Fruit fly (Drosophila melanogaster): ENCODE results near the gene CG32221.

CG32221 gene

DNA sequence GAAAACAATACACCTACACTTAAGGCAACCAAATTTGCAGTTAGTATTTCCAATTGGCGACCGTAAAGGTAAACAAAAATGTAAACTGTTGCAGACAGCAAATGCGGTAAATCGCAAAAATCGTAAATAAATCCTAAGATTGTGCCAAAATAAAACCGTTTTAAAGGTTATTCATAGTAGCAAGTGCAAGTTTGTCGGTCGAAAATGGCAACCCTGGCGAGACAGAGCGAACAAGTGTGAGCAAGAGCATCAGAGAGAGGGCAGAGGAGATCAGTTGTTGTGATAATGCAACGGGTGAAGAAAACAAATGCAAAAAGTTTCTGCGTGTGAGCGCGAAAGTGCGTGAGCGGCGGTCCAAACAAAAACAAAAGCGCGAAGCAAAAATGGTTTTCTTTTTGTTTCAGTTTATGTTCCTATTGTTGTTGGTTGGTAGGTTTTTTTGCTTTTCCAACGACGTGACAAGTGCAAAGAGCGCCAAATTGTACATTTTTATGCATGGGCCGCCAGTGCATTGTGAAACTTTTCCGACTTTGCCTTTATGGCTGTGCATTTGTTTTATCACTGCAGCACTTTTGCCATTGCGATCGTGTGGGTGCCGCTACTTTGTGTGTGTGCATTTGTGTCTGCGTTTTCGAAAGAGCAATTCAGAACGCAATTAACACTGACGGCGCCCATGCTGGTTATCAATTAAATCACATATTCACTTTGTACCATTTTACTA lies 41.6 kb upstream of the CG32221 start:
- TF ChIP-seq Clk (GFP tag; optimal IDR thresholded peaks at IDR 0.05) (no peak), cic (GFP tag; optimal IDR thresholded peaks at IDR 0.05) (no peak), CG14711 (tag; optimal IDR thresholded peaks at IDR 0.05) (peak; percentile 91), CG12768 (GFP tag; optimal IDR thresholded peaks at IDR 0.05) (peak; percentile 65), tj (GFP tag; optimal IDR thresholded peaks at IDR 0.05) (peak; percentile 58), bab1 (GFP tag; optimal IDR thresholded peaks at IDR 0.05) (no peak), pad (GFP tag; optimal IDR thresholded peaks at IDR 0.05) (no peak)

DNA sequence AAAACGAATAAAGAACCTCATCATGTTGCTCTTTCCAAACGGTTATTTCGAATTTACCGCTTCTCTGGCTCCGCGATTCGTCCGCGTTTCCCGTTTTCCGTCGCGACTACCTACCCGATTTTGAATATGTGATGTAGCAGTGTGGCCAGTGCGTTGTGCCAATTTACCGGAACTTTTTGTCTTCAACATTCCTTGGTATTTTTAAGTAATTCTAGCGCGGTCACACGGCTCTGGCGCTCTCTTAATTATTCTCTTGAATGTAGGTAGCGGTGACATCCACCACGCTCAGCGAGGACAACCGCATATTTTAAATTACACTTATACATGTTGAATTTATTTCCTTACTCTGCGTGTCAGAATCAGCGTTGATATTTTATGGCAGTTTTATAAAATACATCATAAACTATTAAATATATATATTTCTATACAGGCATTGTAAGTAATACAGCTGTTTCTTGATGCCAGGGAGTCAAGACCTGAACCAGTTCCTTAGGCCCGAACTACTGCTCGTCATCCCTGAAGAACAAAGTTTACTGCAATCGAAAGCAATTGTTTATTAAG lies 41.0 kb upstream of the CG32221 start, which contains the start of the genes CG42637, Gyc76C and SREBP:
CG42637 (minus strand) TSS at position 132 of the 561 bp plus-strand sequence.
Gyc76C (minus strand) TSS at position 132 of the 561 bp plus-strand sequence.
SREBP (plus strand) TSS at position 498 of the 561 bp plus-strand sequence.
- TF ChIP-seq CG14711 (tag; optimal IDR thresholded peaks at IDR 0.05) = no peak
- peak; percentile 31 for TF ChIP-seq bab1 (GFP tag; optimal IDR thresholded peaks at IDR 0.05)
- peak; percentile 90 for TF ChIP-seq kay (GFP tag; ENCODE audit: borderline replicate concordance)
- no peak for TF ChIP-seq cnc (optimal IDR thresholded peaks at IDR 0.05)
- TF ChIP-seq tj (GFP tag; optimal IDR thresholded peaks at IDR 0.05) = peak; percentile 42
- TF ChIP-seq ovo (GFP tag; optimal IDR thresholded peaks at IDR 0.05) = peak; percentile 81
- TF ChIP-seq CG1620 (GFP tag; optimal IDR thresholded peaks at IDR 0.05) = no peak
- no peak for TF ChIP-seq CG7045 (GFP tag; optimal IDR thresholded peaks at IDR 0.05)
- TF ChIP-seq toe (GFP tag; optimal IDR thresholded peaks at IDR 0.05) = no peak

DNA sequence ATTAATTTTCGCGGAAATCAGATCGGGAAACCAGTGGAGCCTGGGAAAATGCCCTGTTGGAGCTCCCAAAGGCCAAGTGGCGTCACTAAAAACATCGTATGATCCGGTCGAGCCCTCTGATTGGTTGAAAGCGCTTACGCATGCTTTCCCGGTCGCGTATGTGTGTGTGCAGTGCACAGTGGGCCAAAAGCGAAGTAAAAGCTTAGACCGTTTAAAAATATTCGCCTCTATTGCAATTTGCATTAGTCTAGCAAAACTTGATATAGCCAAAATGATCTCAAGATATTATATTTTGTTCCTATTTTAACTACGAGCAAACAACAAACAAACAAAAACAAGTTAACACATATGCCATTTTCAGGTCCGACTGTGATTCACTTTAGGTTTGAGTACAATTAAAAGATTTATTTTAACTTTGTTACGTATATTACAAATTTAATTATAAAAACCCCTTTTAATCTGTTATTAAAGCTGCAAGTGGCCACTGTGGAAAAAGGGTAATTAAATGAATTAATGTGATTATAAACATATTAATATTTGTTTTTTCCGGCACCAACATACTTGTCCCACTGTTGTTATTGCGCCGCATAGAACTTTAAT lies 40.2 kb upstream of the CG32221 start:
- TF ChIP-seq CG14711 (tag; optimal IDR thresholded peaks at IDR 0.05) (peak; percentile 59), tj (GFP tag; optimal IDR thresholded peaks at IDR 0.05) (peak; percentile 80), Crg-1 (GFP tag; optimal IDR thresholded peaks at IDR 0.05) (peak; percentile 85), pad (GFP tag; optimal IDR thresholded peaks at IDR 0.05) (peak; percentile 71), CG33017 (tag; optimal IDR thresholded peaks at IDR 0.05) (peak; percentile 87), CG1620 (GFP tag; optimal IDR thresholded peaks at IDR 0.05) (peak; percentile 75), Clk (GFP tag; optimal IDR thresholded peaks at IDR 0.05) (peak; percentile 69), cic (GFP tag; optimal IDR thresholded peaks at IDR 0.05) (peak; percentile 66), cnc (optimal IDR thresholded peaks at IDR 0.05) (no peak), bab1 (GFP tag; optimal IDR thresholded peaks at IDR 0.05) (peak; percentile 91), ovo (GFP tag; optimal IDR thresholded peaks at IDR 0.05) (peak; percentile 61), CG5204 (GFP tag; optimal IDR thresholded peaks at IDR 0.05) (no peak), toe (GFP tag; optimal IDR thresholded peaks at IDR 0.05) (peak; percentile 86), CG7101 (tag; optimal IDR thresholded peaks at IDR 0.05) (peak; percentile 84), kay (GFP tag; ENCODE audit: borderline replicate concordance) (peak; percentile 98), CG12768 (GFP tag; optimal IDR thresholded peaks at IDR 0.05) (peak; percentile 89), Hr96 (GFP tag; optimal IDR thresholded peaks at IDR 0.05) (peak; percentile 78), CG11617 (GFP tag; optimal IDR thresholded peaks at IDR 0.05) (peak; percentile 96), CG7045 (GFP tag; optimal IDR thresholded peaks at IDR 0.05) (peak; percentile 90), Mnt (GFP tag; optimal IDR thresholded peaks at IDR 0.05) (peak; percentile 82)

DNA sequence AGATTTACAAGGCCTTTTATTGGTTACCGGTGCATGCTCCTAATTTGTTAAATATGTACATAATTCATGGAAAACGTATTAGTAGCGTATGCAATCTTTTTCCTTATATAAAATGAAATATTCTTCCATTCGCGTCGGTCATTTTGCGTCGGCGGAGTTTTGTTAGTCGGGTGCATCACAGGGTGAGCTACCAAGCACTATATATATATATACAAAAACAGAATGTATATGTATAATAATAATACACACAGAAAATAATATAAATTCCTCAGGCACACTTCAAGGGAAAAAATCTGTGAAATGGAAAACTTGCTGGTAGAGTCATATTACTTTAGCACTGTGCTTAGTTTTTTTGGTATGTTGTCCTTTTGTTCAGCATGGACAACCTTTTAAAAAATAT lies 35.5 kb upstream of the CG32221 start, which contains the start of gene Ir76a:
Ir76a (plus strand) TSS at position 301 of the 400 bp plus-strand sequence.
- TF ChIP-seq cnc (optimal IDR thresholded peaks at IDR 0.05) (no peak), CG7045 (GFP tag; optimal IDR thresholded peaks at IDR 0.05) (no peak), CG12768 (GFP tag; optimal IDR thresholded peaks at IDR 0.05) (no peak), kay (GFP tag; ENCODE audit: borderline replicate concordance) (no peak), tj (GFP tag; optimal IDR thresholded peaks at IDR 0.05) (peak; percentile 25), ovo (GFP tag; optimal IDR thresholded peaks at IDR 0.05) (no peak)

DNA sequence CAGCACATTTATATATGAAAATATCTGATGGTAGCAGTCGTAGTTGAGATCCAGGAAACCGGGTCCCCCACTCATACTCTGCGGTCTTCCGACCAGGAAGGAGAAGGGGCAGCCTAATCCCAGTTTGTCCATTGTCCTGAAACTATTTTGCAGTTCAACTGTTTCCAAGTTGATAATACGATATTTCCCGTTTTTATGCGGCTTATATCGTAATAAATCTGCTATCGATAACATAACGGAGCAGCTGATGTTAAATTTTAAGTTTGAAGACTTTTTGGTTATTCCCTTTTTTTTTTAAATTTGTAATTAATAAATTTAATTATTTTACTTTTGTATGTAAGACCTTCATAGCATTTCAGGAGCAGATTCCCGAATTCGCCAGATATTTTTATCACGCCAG lies 33.4 kb upstream of the CG32221 start, which contains the start of gene CG14102:
CG14102 (minus strand) TSS at position 187 of the 400 bp plus-strand sequence.
- TF ChIP-seq CG11617 (GFP tag; optimal IDR thresholded peaks at IDR 0.05) = no peak
- TF ChIP-seq Crg-1 (GFP tag; optimal IDR thresholded peaks at IDR 0.05) = no peak
- no peak for TF ChIP-seq Mnt (GFP tag; optimal IDR thresholded peaks at IDR 0.05)
- no peak for TF ChIP-seq toe (GFP tag; optimal IDR thresholded peaks at IDR 0.05)

DNA sequence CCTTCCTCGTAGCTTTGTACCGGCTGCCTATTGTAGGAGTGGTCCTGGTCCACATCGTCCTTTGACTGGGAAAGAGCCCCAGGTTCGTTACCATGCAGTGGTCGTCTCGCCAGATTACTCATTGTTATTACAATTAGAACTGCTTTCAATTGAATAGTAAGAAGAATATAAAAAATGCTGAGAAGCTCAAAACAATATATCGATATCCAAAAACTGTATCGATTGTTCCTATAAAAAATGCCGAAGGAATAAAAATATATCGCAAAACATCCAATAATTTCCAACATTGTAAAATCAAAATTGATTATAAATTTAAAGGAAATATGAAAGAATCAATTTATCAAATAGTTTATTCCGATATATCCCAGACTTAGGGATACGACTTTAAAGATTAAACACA lies 29.6 kb upstream of the CG32221 start, which contains the start of the genes TORIP and Ccdc58:
TORIP (minus strand) TSS at position 173 of the 400 bp plus-strand sequence.
Ccdc58 (plus strand) TSS at position 274 of the 400 bp plus-strand sequence.
- TF ChIP-seq toe (GFP tag; optimal IDR thresholded peaks at IDR 0.05) (no peak), Mnt (GFP tag; optimal IDR thresholded peaks at IDR 0.05) (no peak), tj (GFP tag; optimal IDR thresholded peaks at IDR 0.05) (peak; percentile 75)
